Worm (Caenorhabditis elegans) whole organism, late embryonic: ENCODE data around the gene sptl-2.

Source experiments
- C08G9.2 ChIP-seq: sonication (generic microtip); optimal IDR thresholded peaks from 2 replicates; lab custom pipeline; 2016; ENCODE audit warnings: mild to moderate bottlenecking, missing genetic modification characterization, moderate library complexity, missing compliant biosample characterization
- F13H6.1 ChIP-seq: sonication (generic microtip); optimal IDR thresholded peaks from 2 replicates; lab custom pipeline; 2016; ENCODE audit warnings: missing genetic modification characterization, missing compliant biosample characterization
- K02D7.2 ChIP-seq: sonication (generic microtip); optimal IDR thresholded peaks from 2 replicates; lab custom pipeline; 2017; ENCODE audit warnings: mild to moderate bottlenecking, missing genetic modification characterization, missing compliant biosample characterization
- K09A11.1 ChIP-seq: sonication (generic microtip); optimal IDR thresholded peaks from 2 replicates; lab custom pipeline; 2017; ENCODE audit warnings: antibody characterized with exemption, mild to moderate bottlenecking, missing genetic modification characterization, missing compliant biosample characterization; ENCODE audit not compliant: insufficient read depth
- T23F11.4 ChIP-seq: fragments of 200-800 bp; sonication (Bioruptor generic); optimal IDR thresholded peaks from 2 replicates; lab custom pipeline; 2018; ENCODE audit warnings: mild to moderate bottlenecking, missing genetic modification characterization, missing compliant biosample characterization
- ahr-1 ChIP-seq: sonication (generic microtip); optimal IDR thresholded peaks from 2 replicates; lab custom pipeline; 2016; ENCODE audit warnings: missing genetic modification characterization, missing compliant biosample characterization
- ama-1 ChIP-seq: fragments of 150-350 bp; optimal IDR thresholded peaks from 2 replicates; lab custom pipeline; 2014
- ceh-14 ChIP-seq: sonication (generic microtip); optimal IDR thresholded peaks from 2 replicates; lab custom pipeline; 2016; ENCODE audit warnings: missing genotype, missing genetic modification characterization, missing compliant biosample characterization
- ceh-19 ChIP-seq: fragments of 200-800 bp; sonication (Bioruptor generic); optimal IDR thresholded peaks from 2 replicates; lab custom pipeline; 2018; ENCODE audit warnings: mild to moderate bottlenecking, missing genetic modification characterization, missing compliant biosample characterization
- ceh-2 ChIP-seq: sonication (generic microtip); optimal IDR thresholded peaks from 2 replicates; lab custom pipeline; 2016; ENCODE audit warnings: missing genotype, missing genetic modification characterization, missing compliant biosample characterization
- ceh-22 ChIP-seq: sonication (generic microtip); optimal IDR thresholded peaks from 2 replicates; lab custom pipeline; 2017; ENCODE audit warnings: missing biosample characterization, missing genetic modification characterization
- ceh-30 ChIP-seq: fragments of 150-350 bp; optimal IDR thresholded peaks from 2 replicates; lab custom pipeline; 2014; ENCODE audit warnings: missing biosample characterization, missing genetic modification characterization
- ceh-45 ChIP-seq: fragments of 200-800 bp; sonication (Bioruptor generic); IDR thresholded peaks from 2 replicates; pipeline ENCODE4 v1.3.6; 2022; ENCODE audit warnings: missing genetic modification reagents, missing genetic modification characterization, missing compliant biosample characterization
- che-1 ChIP-seq: sonication (generic microtip); optimal IDR thresholded peaks from 2 replicates; lab custom pipeline; 2016; ENCODE audit warnings: mild to moderate bottlenecking, missing genetic modification characterization, missing compliant biosample characterization
- dmd-4 ChIP-seq: sonication (generic microtip); optimal IDR thresholded peaks from 2 replicates; lab custom pipeline; 2016; ENCODE audit warnings: borderline replicate concordance, missing genetic modification characterization, missing compliant biosample characterization
- dve-1 ChIP-seq: sonication (generic microtip); optimal IDR thresholded peaks from 2 replicates; lab custom pipeline; 2017; ENCODE audit warnings: antibody characterized with exemption, mild to moderate bottlenecking, missing genetic modification characterization, missing compliant biosample characterization
- elt-2 ChIP-seq: sonication (generic microtip); optimal IDR thresholded peaks from 2 replicates; lab custom pipeline; 2016; ENCODE audit warnings: missing genetic modification reagents, missing genetic modification characterization, missing compliant biosample characterization
- elt-4 ChIP-seq: sonication (generic microtip); optimal IDR thresholded peaks from 2 replicates; lab custom pipeline; 2016; ENCODE audit warnings: missing genetic modification characterization, missing compliant biosample characterization
- ets-4 ChIP-seq: sonication (generic microtip); optimal IDR thresholded peaks from 2 replicates; lab custom pipeline; 2016; ENCODE audit warnings: missing genetic modification characterization, missing compliant biosample characterization
- fkh-10 ChIP-seq: fragments of 150-350 bp; optimal IDR thresholded peaks from 2 replicates; lab custom pipeline; 2014; ENCODE audit warnings: missing biosample characterization, missing genetic modification reagents, missing genetic modification characterization
- gmeb-2 ChIP-seq: sonication (generic microtip); optimal IDR thresholded peaks from 2 replicates; lab custom pipeline; 2016; ENCODE audit warnings: missing genetic modification characterization, inconsistent platforms, missing compliant biosample characterization
- hlh-13 ChIP-seq: fragments of 200-800 bp; sonication (Bioruptor generic); optimal IDR thresholded peaks from 2 replicates; lab custom pipeline; 2018; ENCODE audit warnings: mild to moderate bottlenecking, missing genetic modification characterization, missing compliant biosample characterization
- hlh-15 ChIP-seq: sonication (generic microtip); optimal IDR thresholded peaks from 2 replicates; lab custom pipeline; 2016; ENCODE audit warnings: missing genetic modification characterization, missing compliant biosample characterization
- hlh-30 ChIP-seq: sonication (generic microtip); optimal IDR thresholded peaks from 2 replicates; lab custom pipeline; 2017; ENCODE audit warnings: antibody characterized with exemption, missing genetic modification characterization, missing compliant biosample characterization; ENCODE audit not compliant: insufficient read depth
- hlh-6 ChIP-seq: sonication (generic microtip); optimal IDR thresholded peaks from 2 replicates; lab custom pipeline; 2016; ENCODE audit warnings: missing genotype, missing genetic modification characterization, missing compliant biosample characterization
- lim-6 ChIP-seq: sonication (generic microtip); optimal IDR thresholded peaks from 2 replicates; lab custom pipeline; 2016; ENCODE audit warnings: missing genetic modification characterization, missing compliant biosample characterization
- nfya-1 ChIP-seq: sonication (generic microtip); optimal IDR thresholded peaks from 2 replicates; lab custom pipeline; 2017; ENCODE audit warnings: missing genetic modification characterization, mild to moderate bottlenecking, missing compliant biosample characterization, antibody characterized with exemption, moderate library complexity
- nhr-11 ChIP-seq: fragments of 150-350 bp; optimal IDR thresholded peaks from 2 replicates; lab custom pipeline; 2014; ENCODE audit warnings: missing biosample characterization, missing genetic modification characterization
- odd-2 ChIP-seq: sonication (generic microtip); optimal IDR thresholded peaks from 2 replicates; lab custom pipeline; 2017; ENCODE audit warnings: antibody characterized with exemption, mild to moderate bottlenecking, missing genetic modification characterization, missing compliant biosample characterization
- pat-9 ChIP-seq: fragments of 200-800 bp; sonication (Bioruptor generic); optimal IDR thresholded peaks from 2 replicates; lab custom pipeline; 2018; ENCODE audit warnings: mild to moderate bottlenecking, missing genetic modification characterization, moderate library complexity, missing compliant biosample characterization
- pax-1 ChIP-seq: fragments of 150-350 bp; optimal IDR thresholded peaks from 2 replicates; lab custom pipeline; 2014; ENCODE audit warnings: missing biosample characterization, missing genetic modification characterization
- pha-4 ChIP-seq: fragments of 150-350 bp; optimal IDR thresholded peaks from 2 replicates; lab custom pipeline; 2018; ENCODE audit warnings: missing biosample characterization, missing genetic modification reagents, missing genetic modification characterization
- pqm-1 ChIP-seq: sonication (generic microtip); optimal IDR thresholded peaks from 2 replicates; lab custom pipeline; 2016; ENCODE audit warnings: missing genetic modification characterization, missing compliant biosample characterization
- rnt-1 ChIP-seq: sonication (generic microtip); optimal IDR thresholded peaks from 2 replicates; lab custom pipeline; 2016; ENCODE audit warnings: missing genetic modification characterization, missing compliant biosample characterization
- sdc-2 ChIP-seq: sonication (generic microtip); optimal IDR thresholded peaks from 2 replicates; lab custom pipeline; 2016; ENCODE audit warnings: missing genotype, missing genetic modification characterization, missing compliant biosample characterization
- sox-2 ChIP-seq: fragments of 200-800 bp; sonication (Bioruptor generic); IDR thresholded peaks from 2 replicates; pipeline ENCODE4 v1.3.6; 2022; ENCODE audit warnings: missing genetic modification reagents, missing genetic modification characterization, missing compliant biosample characterization
- sox-4 ChIP-seq: sonication (generic microtip); optimal IDR thresholded peaks from 2 replicates; lab custom pipeline; 2017; ENCODE audit warnings: mild to moderate bottlenecking, missing genetic modification characterization, inconsistent platforms, missing compliant biosample characterization
- syd-9 ChIP-seq: sonication (generic microtip); optimal IDR thresholded peaks from 2 replicates; lab custom pipeline; 2016; ENCODE audit warnings: mild to moderate bottlenecking, missing genetic modification characterization, moderate library complexity, missing compliant biosample characterization
- tbx-2 ChIP-seq: sonication (generic microtip); optimal IDR thresholded peaks from 2 replicates; lab custom pipeline; 2016; ENCODE audit warnings: missing genetic modification characterization, missing compliant biosample characterization
- tbx-7 ChIP-seq: sonication (generic microtip); optimal IDR thresholded peaks from 2 replicates; lab custom pipeline; 2016; ENCODE audit warnings: missing genotype, missing genetic modification characterization, missing compliant biosample characterization
- unc-55 ChIP-seq: sonication (generic microtip); optimal IDR thresholded peaks from 2 replicates; lab custom pipeline; 2017; ENCODE audit warnings: missing biosample characterization, missing genetic modification reagents, missing genetic modification characterization
- unc-86 ChIP-seq: sonication (generic microtip); optimal IDR thresholded peaks from 2 replicates; lab custom pipeline; 2016; ENCODE audit warnings: missing genetic modification characterization, missing compliant biosample characterization
- zip-5 ChIP-seq: sonication (generic microtip); optimal IDR thresholded peaks from 2 replicates; lab custom pipeline; 2016; ENCODE audit warnings: missing genetic modification characterization, missing compliant biosample characterization

sptl-2 gene

DNA sequence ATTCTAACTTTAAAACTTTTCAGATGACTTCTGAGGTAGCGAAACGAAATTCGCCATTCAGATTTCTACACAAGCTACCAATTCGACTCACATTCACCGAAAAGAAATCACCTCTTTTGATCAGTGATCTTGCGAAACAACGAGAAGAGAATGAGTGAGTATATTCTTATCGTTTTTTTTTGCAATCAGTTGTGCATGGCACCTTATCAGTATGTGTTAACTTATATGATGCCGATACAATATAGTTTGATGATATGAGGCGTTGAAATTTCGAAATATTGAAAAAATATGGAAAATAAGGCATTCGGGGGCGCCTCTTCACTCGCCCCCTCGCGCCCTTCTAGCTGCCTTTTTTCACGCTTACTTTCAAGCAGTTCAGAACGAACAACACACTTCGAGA, 917 bp downstream of the sptl-2 start:
- TF ChIP-seq elt-2: peak; percentile 97
- no peak for TF ChIP-seq K02D7.2

DNA sequence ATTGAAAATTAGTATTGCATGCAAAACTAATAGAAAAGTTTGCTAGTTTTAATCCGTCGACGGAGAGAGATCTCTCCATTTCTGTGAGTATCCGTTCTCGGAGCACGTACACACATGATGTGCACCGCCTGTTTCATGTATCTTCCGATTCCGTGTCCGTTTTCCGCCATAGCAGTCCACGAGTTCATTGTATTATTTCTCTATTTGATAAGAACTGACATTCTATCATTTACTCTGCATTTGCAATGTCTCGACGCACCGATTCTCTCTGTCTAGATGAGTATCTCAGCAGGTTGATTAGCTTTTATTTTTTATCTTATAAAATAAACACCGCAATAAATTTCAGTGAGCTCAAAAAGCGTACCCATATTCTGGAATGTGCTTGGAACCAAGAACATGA, 1.9 kb downstream of the sptl-2 start:
- no peak for TF ChIP-seq hlh-6 (tag; lab: Kevin White, UChicago)
- no peak for TF ChIP-seq ceh-30 (tag; lab: Kevin White, UChicago)
- no peak for TF ChIP-seq ceh-45
- no peak for TF ChIP-seq ceh-22 (tag; lab: Kevin White, UChicago)
- no peak for TF ChIP-seq unc-55 (GFP tag; lab: Kevin White, UChicago)
- TF ChIP-seq pax-1: no peak
- TF ChIP-seq nhr-11 (tag; lab: Kevin White, UChicago): no peak
- no peak for TF ChIP-seq elt-4 (tag; lab: Kevin White, UChicago)
- TF ChIP-seq pha-4: no peak
- no peak for TF ChIP-seq unc-86 (tag; lab: Kevin White, UChicago)
- no peak for TF ChIP-seq T23F11.4 (GFP tag; lab: Kevin White, UChicago)
- TF ChIP-seq F13H6.1 (tag; lab: Kevin White, UChicago): no peak
- no peak for TF ChIP-seq ceh-14 (tag; lab: Kevin White, UChicago)
- no peak for TF ChIP-seq hlh-13
- no peak for TF ChIP-seq lim-6 (tag; lab: Kevin White, UChicago)
- TF ChIP-seq C08G9.2 (tag; lab: Kevin White, UChicago): no peak
- TF ChIP-seq ceh-2: no peak
- TF ChIP-seq fkh-10: no peak
- no peak for TF ChIP-seq pqm-1 (tag; lab: Kevin White, UChicago)

DNA sequence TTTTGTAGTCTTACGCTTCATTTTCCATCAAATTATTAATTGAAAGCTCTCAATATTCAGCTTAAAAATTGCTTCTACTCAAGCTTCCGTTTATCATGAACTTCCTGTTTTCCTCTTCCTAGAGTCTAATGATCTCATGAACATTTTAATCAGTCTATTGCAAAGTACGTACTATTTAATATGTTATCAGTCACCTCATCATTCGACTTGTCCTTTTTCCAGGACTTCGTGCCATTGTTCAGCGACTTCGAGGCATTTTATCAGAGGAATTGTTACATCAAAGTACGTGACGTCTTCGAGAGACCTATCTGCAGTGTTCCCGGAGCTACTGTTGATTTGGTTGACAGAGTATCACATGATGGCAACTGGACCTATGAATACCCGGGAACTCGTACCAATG, 2.8 kb downstream of the sptl-2 start:
- TF ChIP-seq hlh-30 (tag; lab: Kevin White, UChicago) (peak; percentile 18), sdc-2 (tag; lab: Kevin White, UChicago) (no peak), pat-9 (no peak)
- TF ChIP-seq, all 69 proteins: peak for 1

DNA sequence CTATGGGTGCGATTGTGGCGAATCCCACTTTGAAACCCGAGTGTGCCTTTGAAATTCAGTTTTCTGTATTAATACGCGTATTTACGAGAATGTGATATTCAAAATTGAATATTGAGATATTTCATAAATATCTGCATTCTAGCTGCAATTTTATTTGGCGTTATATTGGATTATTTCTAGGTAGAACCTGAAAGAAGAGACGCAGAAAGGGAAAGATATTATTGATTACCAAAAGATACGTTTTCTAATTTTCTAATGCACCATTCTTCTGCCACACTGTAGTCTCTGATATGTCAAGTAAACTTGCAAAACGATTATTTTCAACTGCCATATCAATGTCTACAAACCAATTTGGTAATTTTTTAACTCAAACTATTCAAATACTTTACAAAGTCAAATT, 5.0 kb downstream of the sptl-2 start, which contains the start of gene ech-3:
Gene ech-3, plus strand, starts transcription at position 178 of the 400 bp plus-strand sequence.
- no peak for TF ChIP-seq sox-4
- no peak for TF ChIP-seq tbx-7 (tag; lab: Kevin White, UChicago)
- no peak for TF ChIP-seq zip-5 (tag; lab: Kevin White, UChicago)
- TF ChIP-seq ceh-45: no peak
- TF ChIP-seq K09A11.1: no peak
- no peak for TF ChIP-seq ceh-19 (GFP tag; lab: Kevin White, UChicago)
- no peak for TF ChIP-seq lim-6 (tag; lab: Kevin White, UChicago)
- no peak for TF ChIP-seq pat-9
- no peak for TF ChIP-seq odd-2 (tag; lab: Kevin White, UChicago)
- no peak for TF ChIP-seq che-1 (tag; lab: Kevin White, UChicago)
- no peak for TF ChIP-seq ceh-2
- no peak for TF ChIP-seq dmd-4 (tag; lab: Kevin White, UChicago)
- no peak for TF ChIP-seq tbx-2
- no peak for TF ChIP-seq gmeb-2
- no peak for TF ChIP-seq hlh-15 (tag; lab: Kevin White, UChicago)
- no peak for TF ChIP-seq elt-4 (tag; lab: Kevin White, UChicago)
- no peak for TF ChIP-seq unc-55 (GFP tag; lab: Kevin White, UChicago)
- no peak for TF ChIP-seq ahr-1 (tag; lab: Kevin White, UChicago)
- TF ChIP-seq rnt-1 (tag; lab: Kevin White, UChicago): no peak

DNA sequence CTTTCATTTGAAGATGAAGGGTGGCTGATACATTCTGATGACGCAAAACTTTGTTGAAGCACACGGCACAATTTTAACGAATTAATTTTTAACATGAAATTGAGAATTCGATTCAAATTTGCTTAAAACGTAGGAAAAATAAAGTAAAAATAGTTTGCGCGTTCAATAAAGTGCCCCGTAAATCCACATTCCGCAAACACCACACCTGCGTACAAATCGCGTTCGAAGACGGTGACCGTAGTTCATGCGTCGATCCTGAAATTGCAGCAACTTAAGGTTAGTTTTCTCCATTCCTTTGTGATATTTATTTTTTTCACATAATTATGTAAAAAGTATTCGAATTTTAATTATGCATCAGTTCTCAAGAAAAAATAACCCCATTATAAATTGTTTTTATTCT, 7.7 kb downstream of the sptl-2 start, which contains the start of gene F43H9.3:
Gene F43H9.3, minus strand, starts transcription at position 189 of the 400 bp plus-strand sequence.
- no peak for TF ChIP-seq pqm-1 (tag; lab: Kevin White, UChicago)
- no peak for TF ChIP-seq dve-1 (tag; lab: Kevin White, UChicago)
- no peak for TF ChIP-seq sox-2 (GFP tag; lab: Robert Waterston, UW)
- TF ChIP-seq C08G9.2 (tag; lab: Kevin White, UChicago): no peak
- TF ChIP-seq ceh-22 (tag; lab: Kevin White, UChicago): no peak
- TF ChIP-seq K02D7.2: no peak
- TF ChIP-seq hlh-15 (tag; lab: Kevin White, UChicago): no peak
- no peak for TF ChIP-seq F13H6.1 (tag; lab: Kevin White, UChicago)
- TF ChIP-seq ets-4 (tag; lab: Kevin White, UChicago): no peak
- no peak for TF ChIP-seq nfya-1
- TF ChIP-seq syd-9 (tag; lab: Kevin White, UChicago): no peak
- no peak for TF ChIP-seq elt-4 (tag; lab: Kevin White, UChicago)
- no peak for TF ChIP-seq ama-1 (lab: Kevin White, UChicago)
